Fruit fly (Drosophila melanogaster) whole organism: ENCODE measurements around the gene Pex2.

Experiments
- EcR ChIP-seq, 2 experiments: fragments of >200 bp; optimal IDR thresholded peaks; 2 replicates each; lab custom pipeline; 2017; ENCODE audit warnings: missing biosample characterization in 2 of 2, missing genetic modification characterization in 2 of 2, missing genetic modification reagents in 2 of 2
- psq ChIP-seq: fragments of >200 bp; optimal IDR thresholded peaks from 2 replicates; lab custom pipeline; 2017
- usp ChIP-seq: fragments of >200 bp; optimal IDR thresholded peaks from 2 replicates; lab custom pipeline; 2017; ENCODE audit warnings: missing biosample characterization, missing genetic modification characterization, mixed read lengths

- TF ChIP-seq EcR (GFP tag; optimal IDR thresholded peaks at IDR 0.05; lab: Kevin White, UChicago) (no peak), psq (lab: Kevin White, UChicago) (no peak), usp (GFP tag; lab: Kevin White, UChicago) (no peak)
Observed at dm6 chr3L:8336372-8336771, 2.5 kb upstream of the Pex2 start, which contains the start of gene Cpr66Cb.
